Fruit fly (Drosophila melanogaster) whole organism, pupa: ENCODE data around the gene CG5882.

Experiments
- CG10348 ChIP-seq: fragments of 200-800 bp; sonication (Bioruptor generic); IDR thresholded peaks from 2 replicates; pipeline ENCODE4 v1.3.6; 2022; ENCODE audit warnings: missing biosample characterization, missing genetic modification characterization
- CG12605 ChIP-seq: fragments of 200-800 bp; sonication (Bioruptor generic); IDR thresholded peaks from 2 replicates; pipeline ENCODE4 v1.3.6; 2022; ENCODE audit warnings: missing biosample characterization, missing genetic modification characterization
- CG17806 ChIP-seq: fragments of 200-800 bp; sonication (Bioruptor generic); optimal IDR thresholded peaks from 2 replicates; lab custom pipeline; 2018; ENCODE audit warnings: missing biosample characterization, mild to moderate bottlenecking, missing genetic modification characterization, moderate library complexity
- CG32121 ChIP-seq: fragments of 200-800 bp; sonication (Bioruptor generic); IDR thresholded peaks from 2 replicates; pipeline ENCODE4 v1.3.6; 2022; ENCODE audit warnings: missing biosample characterization, missing genetic modification characterization
- CG34367 ChIP-seq: fragments of 200-800 bp; sonication (Bioruptor generic); optimal IDR thresholded peaks from 2 replicates; lab custom pipeline; 2018; ENCODE audit warnings: missing biosample characterization, mild to moderate bottlenecking, missing genetic modification characterization
- CG4496 ChIP-seq: fragments of 200-800 bp; sonication (Bioruptor generic); IDR thresholded peaks from 3 replicates; pipeline ENCODE4 v1.3.6; 2022; ENCODE audit warnings: missing biosample characterization, missing genetic modification characterization
- CG8301 ChIP-seq: fragments of 200-800 bp; sonication (Bioruptor generic); optimal IDR thresholded peaks from 2 replicates; lab custom pipeline; 2018; ENCODE audit warnings: missing biosample characterization, mild to moderate bottlenecking, missing genetic modification characterization
- CG9948 ChIP-seq: fragments of 200-800 bp; sonication (Bioruptor generic); optimal IDR thresholded peaks from 2 replicates; lab custom pipeline; 2018; ENCODE audit warnings: missing biosample characterization, mild to moderate bottlenecking, missing genetic modification characterization, moderate library complexity
- D1 ChIP-seq: fragments of 200-800 bp; sonication (Bioruptor generic); optimal IDR thresholded peaks from 2 replicates; lab custom pipeline; 2018; ENCODE audit warnings: missing biosample characterization, mild to moderate bottlenecking, missing genetic modification characterization, moderate library complexity
- EcR ChIP-seq: fragments of 200-800 bp; sonication (Bioruptor generic); optimal IDR thresholded peaks from 3 replicates; lab custom pipeline; 2019; ENCODE audit warnings: missing biosample characterization, missing genetic modification characterization, mild to moderate bottlenecking, moderate library complexity, missing genetic modification reagents
- Ets98B ChIP-seq: fragments of 200-800 bp; sonication (Bioruptor generic); IDR thresholded peaks from 2 replicates; pipeline ENCODE4 v1.3.6; 2022; ENCODE audit warnings: missing biosample characterization, missing genetic modification characterization
- Pif1A ChIP-seq: fragments of 200-800 bp; sonication (Bioruptor generic); optimal IDR thresholded peaks from 3 replicates; lab custom pipeline; 2016; ENCODE audit warnings: missing biosample characterization, missing genetic modification characterization
- Pif1B ChIP-seq: fragments of 200-800 bp; sonication (Bioruptor generic); optimal IDR thresholded peaks from 3 replicates; lab custom pipeline; 2016; ENCODE audit warnings: missing biosample characterization, missing genetic modification characterization
- gl ChIP-seq: fragments of 200-800 bp; sonication (Bioruptor generic); optimal IDR thresholded peaks from 2 replicates; lab custom pipeline; 2018; ENCODE audit warnings: missing biosample characterization, mild to moderate bottlenecking, missing genetic modification characterization

- TF ChIP-seq gl (tag; lab: Kevin White, UChicago) (no peak), CG8301 (no peak), Ets98B (GFP tag; lab: Robert Waterston, UW) (no peak), CG12605 (no peak), Pif1B (GFP tag; lab: Kevin White, UChicago) (no peak), Pif1A (GFP tag; lab: Kevin White, UChicago) (no peak), CG10348 (GFP tag; lab: Robert Waterston, UW) (no peak), D1 (tag; lab: Kevin White, UChicago) (no peak), CG17806 (no peak), CG9948 (tag; lab: Kevin White, UChicago) (no peak), CG32121 (GFP tag; lab: Robert Waterston, UW) (no peak), CG4496 (GFP tag; lab: Robert Waterston, UW) (no peak), CG34367 (tag; lab: Kevin White, UChicago) (no peak), EcR (GFP tag; lab: Kevin White, UChicago) (no peak)
Observed at dm6 chr3R:27128723-27129122, 10.3 kb downstream of the CG5882 start.
